Fruit fly (Drosophila melanogaster) whole organism, adult: ENCODE results near the gene Rexo5.

ENCODE experiments used
- CG11617 ChIP-seq: fragments of 200-800 bp; sonication (Bioruptor generic); optimal IDR thresholded peaks from 2 replicates; lab custom pipeline; 2017; ENCODE audit warnings: mild to moderate bottlenecking, missing biosample characterization, missing genetic modification reagents, missing genetic modification characterization
- CG14711 ChIP-seq: fragments of 200-800 bp; sonication (Bioruptor generic); optimal IDR thresholded peaks from 2 replicates; lab custom pipeline; 2018; ENCODE audit warnings: missing biosample characterization, mild to moderate bottlenecking, missing genetic modification characterization, moderate library complexity
- CG33017 ChIP-seq: fragments of 200-800 bp; sonication (Bioruptor generic); optimal IDR thresholded peaks from 2 replicates; lab custom pipeline; 2018; ENCODE audit warnings: missing biosample characterization, mild to moderate bottlenecking, missing genetic modification characterization, moderate library complexity
- CG5204 ChIP-seq: fragments of 200-800 bp; sonication (Bioruptor generic); optimal IDR thresholded peaks from 2 replicates; lab custom pipeline; 2016; ENCODE audit warnings: missing biosample characterization, missing genetic modification characterization
- Clk ChIP-seq: fragments of 200-800 bp; sonication (Bioruptor generic); optimal IDR thresholded peaks from 2 replicates; lab custom pipeline; 2017; ENCODE audit warnings: missing biosample characterization, missing genetic modification characterization
- Hr96 ChIP-seq: fragments of 200-800 bp; sonication (Bioruptor generic); optimal IDR thresholded peaks from 2 replicates; lab custom pipeline; 2016; ENCODE audit warnings: missing biosample characterization, missing genetic modification characterization

dm6 chr3L:6561052-6561451 is 42.4 kb upstream of the Rexo5 start:
- no peak for TF ChIP-seq Hr96
- TF ChIP-seq CG5204 (GFP tag; lab: Kevin White, UChicago) = no peak
- no peak for TF ChIP-seq Clk (GFP tag; lab: Kevin White, UChicago)
- no peak for TF ChIP-seq CG14711 (tag; lab: Kevin White, UChicago)
- TF ChIP-seq CG33017 = no peak
- TF ChIP-seq CG11617 (GFP tag; lab: Kevin White, UChicago) = no peak
